Worm (Caenorhabditis elegans) whole organism, L2 larva: Measurements from ENCODE around the gene srlf-36.

ENCODE experiments used
- R02D3.7 ChIP-seq: fragments of 150-350 bp; optimal IDR thresholded peaks from 2 replicates; lab custom pipeline; 2014; ENCODE audit warnings: missing biosample characterization, missing genetic modification characterization
- egl-27 ChIP-seq: sonication (generic microtip); optimal IDR thresholded peaks from 3 replicates; lab custom pipeline; 2017; ENCODE audit warnings: missing biosample characterization, missing genetic modification reagents, missing genetic modification characterization
- lin-39 ChIP-seq: fragments of 150-350 bp; optimal IDR thresholded peaks from 2 replicates; lab custom pipeline; 2014; ENCODE audit warnings: missing biosample characterization, missing genetic modification reagents, missing genetic modification characterization
- nhr-129 ChIP-seq: fragments of 150-350 bp; optimal IDR thresholded peaks from 2 replicates; lab custom pipeline; 2014; ENCODE audit warnings: missing biosample characterization, missing genetic modification characterization
- nhr-25 ChIP-seq: fragments of 150-350 bp; sonication (generic microtip); optimal IDR thresholded peaks from 3 replicates; lab custom pipeline; 2014; ENCODE audit warnings: missing biosample characterization, missing genetic modification characterization
- unc-39 ChIP-seq: fragments of 150-350 bp; optimal IDR thresholded peaks from 2 replicates; lab custom pipeline; 2014; ENCODE audit warnings: missing biosample characterization, missing genetic modification characterization
- unc-62 ChIP-seq: fragments of 150-350 bp; optimal IDR thresholded peaks from 2 replicates; lab custom pipeline; 2014; ENCODE audit warnings: missing biosample characterization, missing genetic modification reagents, missing genetic modification characterization
- ztf-11 ChIP-seq: sonication (generic microtip); optimal IDR thresholded peaks from 2 replicates; lab custom pipeline; 2017; ENCODE audit warnings: missing biosample characterization, missing genetic modification characterization
- ztf-4 ChIP-seq: fragments of 150-350 bp; optimal IDR thresholded peaks from 2 replicates; lab custom pipeline; 2014; ENCODE audit warnings: missing biosample characterization, missing genetic modification characterization

DNA sequence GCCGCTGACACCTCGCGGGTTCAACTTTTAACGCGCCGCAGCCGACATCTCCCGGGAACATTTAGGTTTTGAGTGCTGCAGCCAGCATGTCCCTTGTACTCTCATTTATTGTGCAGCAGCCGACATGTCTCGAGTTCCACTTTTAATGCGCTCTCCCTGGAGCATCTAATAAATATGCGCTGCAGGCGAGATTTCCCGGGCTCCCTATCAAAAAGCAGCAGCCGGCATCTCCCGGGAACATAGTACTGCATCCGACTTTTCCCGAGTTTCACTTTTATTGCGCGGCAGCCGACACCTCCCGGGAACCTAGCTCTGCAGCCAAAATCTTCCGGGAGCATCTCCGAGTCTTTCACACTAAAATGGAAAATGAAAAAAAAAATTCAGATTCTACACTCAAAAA lies 11.4 kb upstream of the srlf-36 start:
- TF ChIP-seq ztf-11, result no peak
- TF ChIP-seq nhr-25 (tag; lab: Kevin White, UChicago), result no peak
- no peak for TF ChIP-seq egl-27
- no peak for TF ChIP-seq unc-62 (GFP tag; lab: Kevin White, UChicago)
- TF ChIP-seq lin-39 (tag; lab: Kevin White, UChicago), result no peak
- no peak for TF ChIP-seq ztf-4 (tag; lab: Kevin White, UChicago)
- TF ChIP-seq R02D3.7 (tag; lab: Kevin White, UChicago), result no peak
- no peak for TF ChIP-seq nhr-129 (tag; lab: Kevin White, UChicago)
- no peak for TF ChIP-seq unc-39 (tag; lab: Kevin White, UChicago)
